Worm (Caenorhabditis elegans) whole organism, L4 larva: ENCODE measurements around the gene R144.3.

ENCODE experiments used
- F37D6.2 ChIP-seq: sonication (generic microtip); optimal IDR thresholded peaks from 2 replicates; lab custom pipeline; 2016; ENCODE audit warnings: mild to moderate bottlenecking, missing genetic modification characterization, missing compliant biosample characterization
- F49E8.2 ChIP-seq: sonication (generic microtip); optimal IDR thresholded peaks from 2 replicates; lab custom pipeline; 2016; ENCODE audit warnings: missing compliant biosample characterization, mild to moderate bottlenecking, missing genetic modification characterization, borderline replicate concordance
- T20F7.1 ChIP-seq: fragments of 200-800 bp; sonication (Bioruptor generic); optimal IDR thresholded peaks from 2 replicates; lab custom pipeline; 2018; ENCODE audit warnings: mild to moderate bottlenecking, missing genetic modification characterization, missing compliant biosample characterization
- T26A8.4 ChIP-seq: fragments of 200-800 bp; sonication (Bioruptor generic); IDR thresholded peaks from 2 replicates; pipeline ENCODE4 v1.3.6; 2022; ENCODE audit warnings: missing genetic modification characterization, missing compliant biosample characterization
- Y48G9A.11 ChIP-seq: fragments of 200-800 bp; sonication (Bioruptor generic); IDR thresholded peaks from 2 replicates; pipeline ENCODE4 v1.3.6; 2022; ENCODE audit warnings: missing genetic modification reagents, missing genetic modification characterization, missing compliant biosample characterization
- Y75B8A.6 ChIP-seq: fragments of 200-800 bp; sonication (Bioruptor generic); IDR thresholded peaks from 2 replicates; pipeline ENCODE4 v1.3.6; 2022; ENCODE audit warnings: missing genetic modification reagents, missing genetic modification characterization, missing compliant biosample characterization
- ZK337.2 ChIP-seq: fragments of 200-800 bp; sonication (Bioruptor generic); IDR thresholded peaks from 2 replicates; pipeline ENCODE4 v1.3.6; 2022; ENCODE audit warnings: missing genetic modification reagents, missing genetic modification characterization, missing compliant biosample characterization
- ama-1 ChIP-seq: fragments of 150-350 bp; optimal IDR thresholded peaks from 2 replicates; lab custom pipeline; 2014; ENCODE audit warnings: inconsistent platforms, mixed read lengths
- ceh-32 ChIP-seq: sonication (generic microtip); optimal IDR thresholded peaks from 2 replicates; lab custom pipeline; 2016; ENCODE audit warnings: mild to moderate bottlenecking, missing genetic modification characterization, missing compliant biosample characterization; ENCODE audit not compliant: poor library complexity
- ceh-44 ChIP-seq: fragments of 200-800 bp; sonication (Bioruptor generic); IDR thresholded peaks from 2 replicates; pipeline ENCODE4 v1.3.6; 2022; ENCODE audit warnings: missing genetic modification reagents, missing genetic modification characterization, missing compliant biosample characterization
- ceh-82 ChIP-seq: sonication (generic microtip); optimal IDR thresholded peaks from 2 replicates; lab custom pipeline; 2017; ENCODE audit warnings: missing biosample characterization, missing genetic modification characterization
- ces-1 ChIP-seq: fragments of 150-350 bp; sonication (generic microtip); optimal IDR thresholded peaks from 4 replicates; lab custom pipeline; 2014; ENCODE audit warnings: missing biosample characterization, missing genetic modification reagents, missing genetic modification characterization
- ctbp-1 ChIP-seq: fragments of 200-800 bp; sonication (Bioruptor generic); IDR thresholded peaks from 2 replicates; pipeline ENCODE4 v1.3.6; 2022; ENCODE audit warnings: missing genetic modification reagents, missing genetic modification characterization, missing compliant biosample characterization
- dmd-6 ChIP-seq: fragments of 200-800 bp; sonication (Bioruptor generic); IDR thresholded peaks from 2 replicates; pipeline ENCODE4 v1.3.6; 2022; ENCODE audit warnings: missing genetic modification reagents, missing genetic modification characterization, missing compliant biosample characterization
- dmd-9 ChIP-seq: fragments of 200-800 bp; sonication (Bioruptor generic); IDR thresholded peaks from 2 replicates; pipeline ENCODE4 v1.3.6; 2022; ENCODE audit warnings: missing genetic modification reagents, missing genetic modification characterization, missing compliant biosample characterization
- dpl-1 ChIP-seq: fragments of 150-350 bp; optimal IDR thresholded peaks from 2 replicates; lab custom pipeline; 2014; ENCODE audit warnings: missing biosample characterization, missing genetic modification reagents, missing genetic modification characterization
- duxl-1 ChIP-seq: sonication (generic microtip); optimal IDR thresholded peaks from 2 replicates; lab custom pipeline; 2016; ENCODE audit warnings: mild to moderate bottlenecking, missing genetic modification characterization, moderate library complexity, missing compliant biosample characterization; ENCODE audit not compliant: poor library complexity
- egl-27 ChIP-seq: sonication (generic microtip); optimal IDR thresholded peaks from 3 replicates; lab custom pipeline; 2017; ENCODE audit warnings: missing biosample characterization, missing genetic modification reagents, missing genetic modification characterization
- fos-1 ChIP-seq: fragments of 150-350 bp; optimal IDR thresholded peaks from 2 replicates; lab custom pipeline; 2014; ENCODE audit warnings: missing biosample characterization, missing genetic modification characterization
- hif-1 ChIP-seq, 2 experiments: sonication (generic microtip); optimal IDR thresholded peaks; 2 replicates each; lab custom pipeline; 2016 to 2017; ENCODE audit warnings: missing compliant biosample characterization in 2 of 2, missing genetic modification characterization in 2 of 2, missing genetic modification reagents in 2 of 2, missing genotype in 2 of 2, mild to moderate bottlenecking in 1 of 2
- hlh-30 ChIP-seq: sonication (generic microtip); optimal IDR thresholded peaks from 2 replicates; lab custom pipeline; 2017; ENCODE audit warnings: antibody characterized with exemption, mild to moderate bottlenecking, missing genetic modification characterization, missing compliant biosample characterization; ENCODE audit not compliant: insufficient read depth
- hmg-1.1 ChIP-seq: fragments of 200-800 bp; sonication (Bioruptor generic); IDR thresholded peaks from 2 replicates; pipeline ENCODE4 v1.3.6; 2022; ENCODE audit warnings: missing genetic modification reagents, missing genetic modification characterization, missing compliant biosample characterization
- lim-7 ChIP-seq: fragments of 200-800 bp; sonication (Bioruptor generic); IDR thresholded peaks from 2 replicates; pipeline ENCODE4 v1.3.6; 2022; ENCODE audit warnings: missing genetic modification characterization, missing compliant biosample characterization
- lin-1 ChIP-seq: fragments of 200-800 bp; sonication (Bioruptor generic); IDR thresholded peaks from 2 replicates; pipeline ENCODE4 v1.3.6; 2022; ENCODE audit warnings: missing genetic modification reagents, missing genetic modification characterization, missing compliant biosample characterization
- lin-13 ChIP-seq: fragments of 150-350 bp; optimal IDR thresholded peaks from 2 replicates; lab custom pipeline; 2014; ENCODE audit warnings: missing biosample characterization, missing genetic modification reagents, missing genetic modification characterization
- madf-9 ChIP-seq: fragments of 200-800 bp; sonication (Bioruptor generic); conservative IDR thresholded peaks from 2 replicates; pipeline ENCODE4 v1.3.6; 2022; ENCODE audit warnings: missing genetic modification reagents, missing genetic modification characterization, missing compliant biosample characterization
- mes-2 ChIP-seq: sonication (generic microtip); optimal IDR thresholded peaks from 2 replicates; lab custom pipeline; 2016; ENCODE audit warnings: missing genotype, mild to moderate bottlenecking, missing genetic modification characterization, missing compliant biosample characterization; ENCODE audit not compliant: poor library complexity, severe bottlenecking
- nhr-237 ChIP-seq: sonication (generic microtip); optimal IDR thresholded peaks from 2 replicates; lab custom pipeline; 2017; ENCODE audit warnings: missing biosample characterization, missing genetic modification characterization
- nhr-25 ChIP-seq: sonication (generic microtip); optimal IDR thresholded peaks from 2 replicates; lab custom pipeline; 2017; ENCODE audit warnings: missing genetic modification characterization, mild to moderate bottlenecking, missing compliant biosample characterization, antibody characterized with exemption, moderate library complexity, borderline replicate concordance; ENCODE audit not compliant: insufficient read depth
- nhr-48 ChIP-seq: sonication (generic microtip); optimal IDR thresholded peaks from 2 replicates; lab custom pipeline; 2016; ENCODE audit warnings: mild to moderate bottlenecking, missing genetic modification characterization, missing compliant biosample characterization
- nhr-6 ChIP-seq: fragments of 150-350 bp; optimal IDR thresholded peaks from 2 replicates; lab custom pipeline; 2014; ENCODE audit warnings: missing biosample characterization, missing genetic modification characterization
- pha-4 ChIP-seq, 2 experiments: fragments of 150-350 bp in 1 of 2; fragments of 200-800 bp in 1 of 2; sonication (Bioruptor generic) in 1 of 2; IDR thresholded peaks in 1 of 2; optimal IDR thresholded peaks in 1 of 2; 2 replicates each; pipeline versions ENCODE4 v1.3.6 to Lab custom; 2014 to 2022; ENCODE audit warnings: missing genetic modification characterization in 2 of 2, missing genetic modification reagents in 2 of 2, missing biosample characterization in 1 of 2, missing compliant biosample characterization in 1 of 2
- rbr-2 ChIP-seq: sonication (generic microtip); optimal IDR thresholded peaks from 2 replicates; lab custom pipeline; 2016; ENCODE audit warnings: missing genotype, missing genetic modification characterization, missing compliant biosample characterization
- sdz-12 ChIP-seq: fragments of 200-800 bp; sonication (Bioruptor generic); optimal IDR thresholded peaks from 2 replicates; lab custom pipeline; 2018; ENCODE audit warnings: mild to moderate bottlenecking, missing genetic modification characterization, missing compliant biosample characterization
- spr-1 ChIP-seq: sonication (generic microtip); optimal IDR thresholded peaks from 2 replicates; lab custom pipeline; 2016; ENCODE audit warnings: mild to moderate bottlenecking, missing genetic modification characterization, missing compliant biosample characterization
- unc-130 ChIP-seq: sonication (generic microtip); optimal IDR thresholded peaks from 2 replicates; lab custom pipeline; 2016; ENCODE audit warnings: missing genetic modification reagents, missing genetic modification characterization, missing compliant biosample characterization
- unc-62 ChIP-seq, 3 experiments: fragments of 150-350 bp in 1 of 3; sonication (generic microtip); optimal IDR thresholded peaks in 2 of 3; peaks in 1 of 3; 1 replicate in 1 of 3; 2 replicates in 2 of 3; lab custom pipeline; 2014 to 2017; ENCODE audit warnings: missing biosample characterization in 3 of 3, missing genetic modification characterization in 3 of 3, missing genetic modification reagents in 3 of 3, missing genotype in 1 of 3
- vab-7 ChIP-seq: fragments of 200-800 bp; sonication (Bioruptor generic); IDR thresholded peaks from 2 replicates; pipeline ENCODE4 v1.3.6; 2022; ENCODE audit warnings: missing genetic modification reagents, missing genetic modification characterization, missing compliant biosample characterization
- zfp-3 ChIP-seq: fragments of 200-800 bp; sonication (Bioruptor generic); conservative IDR thresholded peaks from 2 replicates; pipeline ENCODE4 v1.3.6; 2022; ENCODE audit warnings: missing genetic modification reagents, missing genetic modification characterization, missing compliant biosample characterization
- zip-11 ChIP-seq: fragments of 200-800 bp; sonication (Bioruptor generic); IDR thresholded peaks from 2 replicates; pipeline ENCODE4 v1.3.6; 2022; ENCODE audit warnings: missing genetic modification characterization, missing compliant biosample characterization
- ztf-11 ChIP-seq: fragments of 150-350 bp; optimal IDR thresholded peaks from 2 replicates; lab custom pipeline; 2014; ENCODE audit warnings: missing biosample characterization, missing genetic modification characterization
- ztf-7 ChIP-seq: fragments of 150-350 bp; optimal IDR thresholded peaks from 2 replicates; lab custom pipeline; 2014; ENCODE audit warnings: missing biosample characterization, missing genetic modification characterization

Gene R144.3

ce11 chrIII:5068675-5069233 is 47.0 kb downstream of the R144.3 start, which contains the start of the genes C45G9.11 and C45G9.2:
C45G9.11 (minus strand) TSS chrIII:5068725.
C45G9.2 (plus strand) TSS chrIII:5069066.
- peak; percentile 52 for TF ChIP-seq Y48G9A.11 (GFP tag; lab: Robert Waterston, UW)
- peak in 1 of 2 experiments; percentile 84 for TF ChIP-seq hif-1 (tag; optimal IDR thresholded peaks at IDR 0.05; lab: Kevin White, UChicago)
- no peak for TF ChIP-seq egl-27 (tag; lab: Kevin White, UChicago)
- TF ChIP-seq ztf-11, result no peak
- TF ChIP-seq nhr-48 (tag; lab: Kevin White, UChicago), result no peak
- 0 out of 2 replicates have a peak, but pooled peaks have one; percentile 13 for TF ChIP-seq zfp-3
- TF ChIP-seq hmg-1.1 (GFP tag; lab: Robert Waterston, UW), result no peak
- TF ChIP-seq duxl-1 (tag; lab: Kevin White, UChicago), result peak; percentile 35
- TF ChIP-seq pha-4 (GFP tag; IDR thresholded peaks at IDR 0.05; lab: Robert Waterston, UW), result no peak
- no peak for TF ChIP-seq pha-4 (tag; optimal IDR thresholded peaks at IDR 0.05; lab: Kevin White, UChicago)
- TF ChIP-seq vab-7 (GFP tag; lab: Robert Waterston, UW), result no peak
- no peak for TF ChIP-seq spr-1 (tag; lab: Kevin White, UChicago)
- TF ChIP-seq nhr-237 (tag; lab: Kevin White, UChicago), result no peak
- no peak for TF ChIP-seq zip-11
- peak; percentile 44 for TF ChIP-seq T20F7.1 (GFP tag; lab: Kevin White, UChicago)
- TF ChIP-seq fos-1 (tag; lab: Kevin White, UChicago), result no peak
- no peak for TF ChIP-seq ama-1 (lab: Kevin White, UChicago)
- peak; percentile 94 for TF ChIP-seq dpl-1
- TF ChIP-seq nhr-6 (tag; lab: Kevin White, UChicago), result peak; percentile 46
- peak; percentile 99 for TF ChIP-seq mes-2
- TF ChIP-seq lin-1 (GFP tag; lab: Robert Waterston, UW), result no peak
- TF ChIP-seq ceh-32, result no peak
- TF ChIP-seq rbr-2, result peak; percentile 49
- TF ChIP-seq F49E8.2 (tag; lab: Kevin White, UChicago), result no peak
- TF ChIP-seq hlh-30 (tag; lab: Kevin White, UChicago), result no peak
- TF ChIP-seq F37D6.2 (tag; lab: Kevin White, UChicago), result peak; percentile 41
- TF ChIP-seq lim-7 (GFP tag; lab: Robert Waterston, UW), result no peak
- no peak for TF ChIP-seq unc-62 (GFP tag; optimal IDR thresholded peaks at IDR 0.05 in 1 of 2; lab: Kevin White, UChicago)
- TF ChIP-seq unc-62 (tag; optimal IDR thresholded peaks at IDR 0.05; lab: Kevin White, UChicago), result no peak
- no peak; the same call in 1 of the 2 replicates for TF ChIP-seq madf-9
- TF ChIP-seq ceh-82 (tag; lab: Kevin White, UChicago), result no peak
- TF ChIP-seq ZK337.2 (GFP tag; lab: Robert Waterston, UW), result peak; percentile 89
- TF ChIP-seq unc-130 (GFP tag; lab: Kevin White, UChicago), result peak; percentile 78
- peak; percentile 54; the same call in 1 of the 2 replicates for TF ChIP-seq dmd-6
- TF ChIP-seq ztf-7, result peak; percentile 24
- TF ChIP-seq ctbp-1, result 0 out of 2 replicates have a peak, but pooled peaks have one; percentile 12
- no peak for TF ChIP-seq T26A8.4
- no peak for TF ChIP-seq ces-1 (GFP tag; lab: Kevin White, UChicago)
- TF ChIP-seq lin-13, result peak; percentile 18
- TF ChIP-seq ceh-44 (GFP tag; lab: Robert Waterston, UW), result peak; percentile 70; the same call in 1 of the 2 replicates
- TF ChIP-seq sdz-12 (GFP tag; lab: Kevin White, UChicago), result no peak
- no peak for TF ChIP-seq Y75B8A.6 (GFP tag; lab: Robert Waterston, UW)
- peak; percentile 84 for TF ChIP-seq dmd-9 (GFP tag; lab: Robert Waterston, UW)
- no peak for TF ChIP-seq nhr-25 (tag; lab: Kevin White, UChicago)
- TF ChIP-seq, all 104 proteins: peak for 18
